Worm (Caenorhabditis elegans) whole organism, mixed stage, embryonic: Measurements from ENCODE around the gene cyl-1.

Experiments used
- M03D4.4 ChIP-seq: sonication (generic microtip); optimal IDR thresholded peaks from 2 replicates; lab custom pipeline; 2017; ENCODE audit warnings: mild to moderate bottlenecking, missing genetic modification characterization, missing compliant biosample characterization
- bed-3 ChIP-seq: fragments of 200-800 bp; sonication (Bioruptor generic); optimal IDR thresholded peaks from 3 replicates; lab custom pipeline; 2018; ENCODE audit warnings: mild to moderate bottlenecking, missing genetic modification characterization, moderate library complexity, missing compliant biosample characterization
- blmp-1 ChIP-seq: fragments of 150-350 bp; optimal IDR thresholded peaks from 2 replicates; lab custom pipeline; 2014; ENCODE audit warnings: missing biosample characterization, missing genetic modification characterization
- ceh-39 ChIP-seq: fragments of 150-350 bp; optimal IDR thresholded peaks from 2 replicates; lab custom pipeline; 2014; ENCODE audit warnings: missing biosample characterization, missing genetic modification characterization
- ceh-43 ChIP-seq: fragments of 200-800 bp; sonication (Bioruptor generic); optimal IDR thresholded peaks from 2 replicates; lab custom pipeline; 2018; ENCODE audit warnings: mild to moderate bottlenecking, missing genetic modification characterization, moderate library complexity, missing compliant biosample characterization
- ceh-83 ChIP-seq: fragments of 200-800 bp; sonication (Bioruptor generic); optimal IDR thresholded peaks from 2 replicates; lab custom pipeline; 2018; ENCODE audit warnings: mild to moderate bottlenecking, missing genetic modification characterization, missing compliant biosample characterization
- ces-1 ChIP-seq: fragments of 150-350 bp; optimal IDR thresholded peaks from 2 replicates; lab custom pipeline; 2014; ENCODE audit warnings: missing biosample characterization, missing genetic modification reagents, missing genetic modification characterization
- cnd-1 ChIP-seq: fragments of 200-800 bp; sonication (Bioruptor generic); optimal IDR thresholded peaks from 2 replicates; lab custom pipeline; 2018; ENCODE audit warnings: mild to moderate bottlenecking, missing genetic modification characterization, missing compliant biosample characterization
- drap-1 ChIP-seq: fragments of 200-800 bp; sonication (Bioruptor generic); optimal IDR thresholded peaks from 3 replicates; lab custom pipeline; 2018; ENCODE audit warnings: mild to moderate bottlenecking, missing genetic modification characterization, missing compliant biosample characterization
- elt-1 ChIP-seq: sonication (generic microtip); optimal IDR thresholded peaks from 2 replicates; lab custom pipeline; 2017; ENCODE audit warnings: missing genetic modification characterization, mild to moderate bottlenecking, missing compliant biosample characterization, antibody characterized with exemption, moderate library complexity, borderline replicate concordance; ENCODE audit not compliant: insufficient read depth
- elt-3 ChIP-seq: fragments of 150-350 bp; optimal IDR thresholded peaks from 2 replicates; lab custom pipeline; 2014; ENCODE audit warnings: missing biosample characterization, missing genetic modification characterization
- flh-1 ChIP-seq: fragments of 200-800 bp; sonication (Bioruptor generic); optimal IDR thresholded peaks from 2 replicates; lab custom pipeline; 2018; ENCODE audit warnings: mild to moderate bottlenecking, missing genetic modification characterization, moderate library complexity, missing compliant biosample characterization
- ham-2 ChIP-seq: fragments of 200-800 bp; sonication (Bioruptor generic); optimal IDR thresholded peaks from 2 replicates; lab custom pipeline; 2018; ENCODE audit warnings: mild to moderate bottlenecking, missing genetic modification characterization, missing compliant biosample characterization
- hlh-1 ChIP-seq: fragments of 150-350 bp; optimal IDR thresholded peaks from 2 replicates; lab custom pipeline; 2014; ENCODE audit warnings: missing biosample characterization, missing genetic modification reagents, missing genetic modification characterization
- lin-13 ChIP-seq: fragments of 150-350 bp; optimal IDR thresholded peaks from 2 replicates; lab custom pipeline; 2014; ENCODE audit warnings: missing biosample characterization, missing genetic modification characterization
- lin-32 ChIP-seq: fragments of 200-800 bp; sonication (Bioruptor generic); optimal IDR thresholded peaks from 2 replicates; lab custom pipeline; 2018; ENCODE audit warnings: mild to moderate bottlenecking, missing genetic modification characterization, missing compliant biosample characterization
- lsy-2 ChIP-seq: fragments of 150-350 bp; optimal IDR thresholded peaks from 2 replicates; lab custom pipeline; 2014; ENCODE audit warnings: missing biosample characterization, missing genetic modification characterization
- mab-5 ChIP-seq: fragments of 150-350 bp; optimal IDR thresholded peaks from 2 replicates; lab custom pipeline; 2014; ENCODE audit warnings: missing biosample characterization, missing genetic modification characterization
- mep-1 ChIP-seq: fragments of 150-350 bp; optimal IDR thresholded peaks from 2 replicates; lab custom pipeline; 2017; ENCODE audit warnings: missing biosample characterization, missing genetic modification reagents, missing genetic modification characterization, inconsistent platforms
- mls-2 ChIP-seq: sonication (generic microtip); optimal IDR thresholded peaks from 2 replicates; lab custom pipeline; 2016; ENCODE audit warnings: mild to moderate bottlenecking, missing genetic modification characterization, moderate library complexity, missing compliant biosample characterization
- nhr-12 ChIP-seq: fragments of 150-350 bp; optimal IDR thresholded peaks from 2 replicates; lab custom pipeline; 2014; ENCODE audit warnings: missing biosample characterization, missing genetic modification characterization
- nhr-2 ChIP-seq: fragments of 150-350 bp; optimal IDR thresholded peaks from 2 replicates; lab custom pipeline; 2014; ENCODE audit warnings: missing biosample characterization, missing genetic modification characterization
- nhr-237 ChIP-seq: fragments of 150-350 bp; optimal IDR thresholded peaks from 2 replicates; lab custom pipeline; 2014; ENCODE audit warnings: missing biosample characterization, missing genetic modification characterization
- nhr-28 ChIP-seq: fragments of 150-350 bp; optimal IDR thresholded peaks from 2 replicates; lab custom pipeline; 2014; ENCODE audit warnings: missing biosample characterization, missing genetic modification characterization
- nhr-76 ChIP-seq: sonication (generic microtip); optimal IDR thresholded peaks from 2 replicates; lab custom pipeline; 2017; ENCODE audit warnings: missing biosample characterization, missing genetic modification characterization
- pha-4 ChIP-seq: fragments of 150-350 bp; optimal IDR thresholded peaks from 2 replicates; lab custom pipeline; 2018; ENCODE audit warnings: missing biosample characterization, missing genetic modification reagents, missing genetic modification characterization
- sem-2 ChIP-seq: fragments of 200-800 bp; sonication (Bioruptor generic); optimal IDR thresholded peaks from 2 replicates; lab custom pipeline; 2018; ENCODE audit warnings: mild to moderate bottlenecking, missing genetic modification characterization, missing compliant biosample characterization
- snpc-4 ChIP-seq: fragments of 150-350 bp; optimal IDR thresholded peaks from 2 replicates; lab custom pipeline; 2014; ENCODE audit warnings: missing biosample characterization, missing genetic modification characterization
- sptf-1 ChIP-seq: sonication (generic microtip); optimal IDR thresholded peaks from 2 replicates; lab custom pipeline; 2017; ENCODE audit warnings: mild to moderate bottlenecking, missing genetic modification characterization, moderate library complexity, missing compliant biosample characterization
- unc-120 ChIP-seq: sonication (generic microtip); optimal IDR thresholded peaks from 2 replicates; lab custom pipeline; 2017; ENCODE audit warnings: missing genetic modification characterization, missing compliant biosample characterization; ENCODE audit not compliant: poor library complexity, severe bottlenecking
- unc-39 ChIP-seq: fragments of 150-350 bp; optimal IDR thresholded peaks from 2 replicates; lab custom pipeline; 2014; ENCODE audit warnings: missing biosample characterization, missing genetic modification characterization
- unc-62 ChIP-seq: fragments of 150-350 bp; optimal IDR thresholded peaks from 2 replicates; lab custom pipeline; 2014; ENCODE audit warnings: missing biosample characterization, missing genetic modification reagents, missing genetic modification characterization
- zip-8 ChIP-seq: fragments of 150-350 bp; optimal IDR thresholded peaks from 2 replicates; lab custom pipeline; 2014; ENCODE audit warnings: missing biosample characterization, missing genetic modification characterization

Gene cyl-1

DNA sequence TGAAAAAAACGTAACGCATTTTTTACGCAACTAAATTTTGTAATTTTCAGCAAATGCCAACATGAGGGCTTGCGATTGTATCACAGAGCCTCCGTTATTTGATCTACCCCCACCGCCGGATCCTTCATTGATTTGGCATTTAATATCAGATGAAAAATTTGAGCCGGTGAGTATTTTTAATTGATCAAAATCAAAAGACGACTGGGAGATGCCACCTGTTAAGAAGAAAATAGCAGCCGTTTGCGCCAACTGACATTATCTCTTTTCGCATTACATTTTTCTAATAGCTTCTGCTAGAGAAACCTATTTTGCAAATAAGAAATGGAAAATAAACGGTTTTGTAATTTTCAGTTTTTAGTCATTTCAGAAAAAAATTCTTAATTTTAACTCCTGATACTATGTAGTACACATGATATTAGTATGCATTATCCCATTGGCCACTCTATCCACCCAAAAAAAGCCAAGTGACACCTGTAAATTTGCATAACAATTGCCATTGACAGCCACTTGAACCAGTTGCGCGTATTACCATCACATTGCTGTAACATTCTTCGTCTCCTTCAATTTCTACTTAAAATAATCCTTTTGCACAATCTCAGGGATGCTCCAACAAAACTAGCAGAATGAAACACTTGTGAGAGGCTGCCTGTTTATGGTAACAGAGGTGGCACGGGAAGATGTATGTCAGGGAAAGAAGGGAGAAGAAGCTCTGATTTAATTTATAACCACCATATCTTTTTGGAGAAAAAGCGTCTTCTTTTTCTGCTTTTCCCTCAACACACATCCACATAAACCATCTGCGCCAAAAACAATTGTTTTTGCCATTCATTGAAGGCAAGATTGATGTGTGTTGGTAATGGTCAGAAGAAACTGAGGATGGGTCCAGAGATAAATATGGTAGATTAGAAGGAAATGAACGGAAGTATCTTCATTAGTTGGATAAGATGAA, 34.9 kb downstream of the cyl-1 start, which contains the start of gene F58H1.5:
F58H1.5 (plus strand) TSS at position 51 of the 949 bp plus-strand sequence.
- TF ChIP-seq nhr-2, result peak; percentile 60
- no peak for TF ChIP-seq sem-2
- no peak for TF ChIP-seq lin-13 (tag; lab: Kevin White, UChicago)
- TF ChIP-seq zip-8 (tag; lab: Kevin White, UChicago), result no peak
- no peak for TF ChIP-seq nhr-237 (tag; lab: Kevin White, UChicago)
- TF ChIP-seq ceh-43 (GFP tag; lab: Kevin White, UChicago), result no peak
- no peak for TF ChIP-seq nhr-12 (tag; lab: Kevin White, UChicago)
- peak; percentile 1 for TF ChIP-seq unc-62 (GFP tag; lab: Kevin White, UChicago)
- TF ChIP-seq mab-5, result no peak
- no peak for TF ChIP-seq elt-1 (tag; lab: Kevin White, UChicago)
- no peak for TF ChIP-seq unc-39
- no peak for TF ChIP-seq bed-3
- TF ChIP-seq lsy-2 (tag; lab: Kevin White, UChicago), result no peak
- no peak for TF ChIP-seq elt-3 (tag; lab: Kevin White, UChicago)
- no peak for TF ChIP-seq pha-4 (tag; lab: Kevin White, UChicago)
- TF ChIP-seq mep-1 (tag; lab: Kevin White, UChicago), result no peak
- no peak for TF ChIP-seq cnd-1
- no peak for TF ChIP-seq sptf-1 (tag; lab: Kevin White, UChicago)
- no peak for TF ChIP-seq nhr-76 (tag; lab: Kevin White, UChicago)
- TF ChIP-seq lin-32, result no peak
- peak; percentile 71 for TF ChIP-seq ces-1 (GFP tag; lab: Kevin White, UChicago)
- peak; percentile 54 for TF ChIP-seq unc-120
- TF ChIP-seq ham-2 (GFP tag; lab: Kevin White, UChicago), result no peak
- no peak for TF ChIP-seq M03D4.4 (tag; lab: Kevin White, UChicago)
- TF ChIP-seq snpc-4, result no peak
- TF ChIP-seq hlh-1, result peak; percentile 98
- TF ChIP-seq nhr-28, result no peak
- no peak for TF ChIP-seq drap-1
- TF ChIP-seq blmp-1 (tag; lab: Kevin White, UChicago), result no peak

DNA sequence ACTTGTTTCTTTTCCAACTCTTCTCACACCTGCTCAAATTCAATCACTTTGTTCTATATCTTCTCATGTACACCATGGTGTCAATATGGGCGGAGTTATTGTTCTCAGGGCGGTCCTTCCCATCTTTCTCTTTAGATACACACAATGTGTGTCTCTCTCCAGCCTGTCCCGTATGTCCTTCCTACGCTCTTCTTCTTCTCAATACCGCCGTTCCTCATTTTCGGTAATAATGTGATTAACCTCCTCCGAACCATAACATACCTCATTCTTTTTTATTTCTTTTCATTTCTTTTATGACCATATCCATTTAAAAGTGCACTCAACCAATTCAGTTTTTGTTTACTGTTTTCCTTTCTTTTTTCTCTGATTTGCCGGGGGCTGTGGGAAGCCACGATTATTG, 37.9 kb downstream of the cyl-1 start:
- TF ChIP-seq ces-1 (GFP tag; lab: Kevin White, UChicago), result peak; percentile 78
- no peak for TF ChIP-seq ceh-39 (tag; lab: Kevin White, UChicago)
- peak; percentile 6 for TF ChIP-seq ham-2 (GFP tag; lab: Kevin White, UChicago)

DNA sequence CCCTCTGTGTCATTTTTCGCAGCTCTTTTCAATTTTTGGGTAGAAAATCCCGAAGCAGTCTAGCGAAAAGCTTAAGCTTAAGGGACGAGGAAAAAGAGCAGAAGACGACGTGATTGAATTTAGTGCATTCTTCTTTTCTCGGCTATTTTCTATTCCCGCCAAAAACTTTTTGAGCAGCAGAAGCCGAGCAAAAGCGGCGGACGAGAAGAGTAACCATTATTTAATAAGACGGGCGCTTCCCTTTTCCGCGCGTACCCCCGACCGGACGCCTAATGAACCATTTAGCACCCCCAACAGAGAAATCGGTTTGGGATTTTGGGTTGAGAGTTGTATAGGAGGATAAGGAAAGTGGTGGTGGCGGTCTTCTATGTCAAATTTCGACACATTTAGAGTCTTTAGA, 39.9 kb downstream of the cyl-1 start:
- TF ChIP-seq nhr-12 (tag; lab: Kevin White, UChicago) (no peak), ces-1 (GFP tag; lab: Kevin White, UChicago) (peak; percentile 98)

DNA sequence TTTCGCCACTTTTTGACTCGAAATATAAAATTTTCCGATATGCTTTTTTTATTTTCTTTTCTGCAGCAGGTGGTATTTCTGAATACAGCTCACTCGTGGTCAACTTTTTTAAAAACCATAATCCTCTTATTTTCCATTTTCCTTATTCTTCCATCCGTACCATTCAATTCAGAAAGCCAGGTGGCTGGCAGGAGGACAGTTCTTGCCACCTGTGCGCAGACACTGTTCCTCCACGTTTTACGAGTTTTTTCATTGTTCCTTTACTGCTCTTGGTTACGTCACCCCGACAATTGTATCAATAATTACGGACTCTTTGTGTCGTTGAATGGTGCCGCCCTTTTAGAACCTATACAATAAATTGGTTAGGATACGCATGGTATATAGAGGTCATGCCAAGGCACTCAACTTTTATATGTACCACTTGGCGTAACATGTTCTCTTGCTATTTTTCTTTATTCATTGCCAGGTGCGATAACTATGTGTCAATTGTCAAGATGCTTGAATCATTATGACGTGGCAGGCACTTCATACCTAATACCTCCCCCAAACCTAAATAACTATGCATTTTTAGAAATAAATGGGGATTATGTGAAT, 40.6 kb downstream of the cyl-1 start:
- TF ChIP-seq ceh-39 (tag; lab: Kevin White, UChicago) (no peak), elt-3 (tag; lab: Kevin White, UChicago) (no peak), flh-1 (GFP tag; lab: Kevin White, UChicago) (no peak), pha-4 (tag; lab: Kevin White, UChicago) (no peak), nhr-2 (peak; percentile 96), zip-8 (tag; lab: Kevin White, UChicago) (peak; percentile 54), drap-1 (no peak), ceh-83 (GFP tag; lab: Kevin White, UChicago) (no peak), lsy-2 (tag; lab: Kevin White, UChicago) (no peak), mls-2 (tag; lab: Kevin White, UChicago) (no peak), cnd-1 (peak; percentile 7), hlh-1 (no peak), bed-3 (no peak), lin-32 (peak; percentile 94), nhr-12 (tag; lab: Kevin White, UChicago) (no peak), sem-2 (no peak), unc-39 (no peak), snpc-4 (no peak), nhr-76 (tag; lab: Kevin White, UChicago) (no peak), nhr-237 (tag; lab: Kevin White, UChicago) (no peak), ces-1 (GFP tag; lab: Kevin White, UChicago) (no peak), unc-62 (GFP tag; lab: Kevin White, UChicago) (no peak), mep-1 (tag; lab: Kevin White, UChicago) (no peak), ham-2 (GFP tag; lab: Kevin White, UChicago) (no peak), blmp-1 (tag; lab: Kevin White, UChicago) (no peak)
